Fruit fly (Drosophila melanogaster) whole organism, embryonic: Measurements from ENCODE around the gene CG9372.
A peak's percentile ranks its signal among the peaks of the same experiment; 100 is the strongest.

Experiments used
- Abd-B ChIP-seq: fragments of 200-800 bp; sonication (Bioruptor generic); optimal IDR thresholded peaks from 2 replicates; lab custom pipeline; 2018; ENCODE audit warnings: missing biosample characterization, mild to moderate bottlenecking, missing genetic modification characterization, moderate library complexity
- Atf3 ChIP-seq: fragments of 200-800 bp; sonication (Bioruptor generic); optimal IDR thresholded peaks from 3 replicates; lab custom pipeline; 2016; ENCODE audit warnings: missing biosample characterization, missing genetic modification characterization
- BEAF-32 ChIP-seq: fragments of 200-800 bp; sonication (Bioruptor generic); optimal IDR thresholded peaks from 3 replicates; lab custom pipeline; 2017; ENCODE audit warnings: missing biosample characterization, missing genetic modification characterization, mild to moderate bottlenecking, moderate library complexity, missing genetic modification reagents
- CG10267 ChIP-seq: fragments of 200-800 bp; sonication (Bioruptor generic); optimal IDR thresholded peaks from 2 replicates; lab custom pipeline; 2018; ENCODE audit warnings: missing biosample characterization, mild to moderate bottlenecking, missing genetic modification characterization, moderate library complexity
- CG11504 ChIP-seq: fragments of 200-800 bp; sonication (Bioruptor generic); optimal IDR thresholded peaks from 3 replicates; lab custom pipeline; 2019; ENCODE audit warnings: missing biosample characterization, mild to moderate bottlenecking, missing genetic modification characterization, moderate library complexity
- CG11695 ChIP-seq: fragments of 200-800 bp; sonication (Bioruptor generic); IDR thresholded peaks from 3 replicates; pipeline ENCODE4 v1.3.6; 2022; ENCODE audit warnings: missing biosample characterization, missing genetic modification characterization
- CG11723 ChIP-seq: fragments of 200-800 bp; sonication (Bioruptor generic); optimal IDR thresholded peaks from 2 replicates; lab custom pipeline; 2017; ENCODE audit warnings: missing biosample characterization, mild to moderate bottlenecking, missing genetic modification characterization
- CG12391 ChIP-seq: fragments of 200-800 bp; sonication (Bioruptor generic); optimal IDR thresholded peaks from 3 replicates; lab custom pipeline; 2018; ENCODE audit warnings: missing biosample characterization, mild to moderate bottlenecking, missing genetic modification characterization, moderate library complexity
- CG13123 ChIP-seq: fragments of 200-800 bp; sonication (Bioruptor generic); optimal IDR thresholded peaks from 2 replicates; lab custom pipeline; 2016; ENCODE audit warnings: missing biosample characterization, missing genetic modification characterization
- CG15479 ChIP-seq: fragments of 200-800 bp; sonication (Bioruptor generic); optimal IDR thresholded peaks from 3 replicates; lab custom pipeline; 2019; ENCODE audit warnings: missing biosample characterization, mild to moderate bottlenecking, missing genetic modification characterization, moderate library complexity
- CG15601 ChIP-seq: fragments of 200-800 bp; sonication (Bioruptor generic); optimal IDR thresholded peaks from 3 replicates; lab custom pipeline; 2019; ENCODE audit warnings: missing biosample characterization, mild to moderate bottlenecking, missing genetic modification characterization, moderate library complexity
- CG30403 ChIP-seq: fragments of 200-800 bp; sonication (Bioruptor generic); optimal IDR thresholded peaks from 3 replicates; lab custom pipeline; 2016; ENCODE audit warnings: missing biosample characterization, missing genetic modification characterization
- CG31388 ChIP-seq: fragments of 200-800 bp; sonication (Bioruptor generic); optimal IDR thresholded peaks from 2 replicates; lab custom pipeline; 2016; ENCODE audit warnings: missing biosample characterization, missing genetic modification characterization
- CG33557 ChIP-seq: fragments of 200-800 bp; sonication (Bioruptor generic); optimal IDR thresholded peaks from 2 replicates; lab custom pipeline; 2019; ENCODE audit warnings: missing biosample characterization, mild to moderate bottlenecking, missing genetic modification characterization, moderate library complexity
- CG34422 ChIP-seq: fragments of 200-800 bp; sonication (Bioruptor generic); IDR thresholded peaks from 3 replicates; pipeline ENCODE4 v1.3.6; 2022; ENCODE audit warnings: missing biosample characterization, missing genetic modification characterization
- CG6791 ChIP-seq: fragments of 200-800 bp; sonication (Bioruptor generic); IDR thresholded peaks from 3 replicates; pipeline ENCODE4 v1.3.6; 2022; ENCODE audit warnings: missing biosample characterization, missing genetic modification characterization; ENCODE audit not compliant: partially characterized antibody
- CG7963 ChIP-seq: fragments of 200-800 bp; sonication (Bioruptor generic); IDR thresholded peaks from 3 replicates; pipeline ENCODE4 v1.3.6; 2022; ENCODE audit warnings: missing biosample characterization, missing genetic modification characterization; ENCODE audit not compliant: partially characterized antibody
- CG8359 ChIP-seq: fragments of 200-800 bp; sonication (Bioruptor generic); optimal IDR thresholded peaks from 2 replicates; lab custom pipeline; 2017; ENCODE audit warnings: missing biosample characterization, mild to moderate bottlenecking, missing genetic modification characterization, borderline replicate concordance
- CG9727 ChIP-seq: fragments of 200-800 bp; sonication (Bioruptor generic); optimal IDR thresholded peaks from 3 replicates; lab custom pipeline; 2017; ENCODE audit warnings: missing biosample characterization, mild to moderate bottlenecking, missing genetic modification characterization
- CoRest ChIP-seq: fragments of 200-800 bp; sonication (Bioruptor generic); optimal IDR thresholded peaks from 3 replicates; lab custom pipeline; 2018; ENCODE audit warnings: missing biosample characterization, mild to moderate bottlenecking, missing genetic modification characterization, moderate library complexity
- Dll ChIP-seq: fragments of 200-800 bp; sonication (Bioruptor generic); IDR thresholded peaks from 4 replicates; pipeline ENCODE4 v1.3.6; 2022; ENCODE audit warnings: missing biosample characterization, missing genetic modification characterization; ENCODE audit not compliant: partially characterized antibody
- Dref ChIP-seq: fragments of 200-800 bp; sonication (Bioruptor generic); IDR thresholded peaks from 2 replicates; pipeline ENCODE4 v1.3.6; 2022; ENCODE audit warnings: missing biosample characterization, missing genetic modification characterization
- Elba2 ChIP-seq: fragments of 200-800 bp; sonication (Bioruptor generic); optimal IDR thresholded peaks from 3 replicates; lab custom pipeline; 2016; ENCODE audit warnings: missing biosample characterization, missing genetic modification characterization
- HLH4C ChIP-seq: fragments of 200-800 bp; sonication (Bioruptor generic); IDR thresholded peaks from 3 replicates; pipeline ENCODE4 v1.3.6; 2022; ENCODE audit warnings: missing biosample characterization, missing genetic modification characterization; ENCODE audit not compliant: partially characterized antibody
- Hand ChIP-seq: fragments of 200-800 bp; sonication (Bioruptor generic); optimal IDR thresholded peaks from 2 replicates; lab custom pipeline; 2017; ENCODE audit warnings: mild to moderate bottlenecking, missing biosample characterization, missing genetic modification reagents, missing genetic modification characterization
- Lhr ChIP-seq: fragments of 200-800 bp; sonication (Bioruptor generic); optimal IDR thresholded peaks from 3 replicates; lab custom pipeline; 2017; ENCODE audit warnings: mild to moderate bottlenecking, missing biosample characterization, missing genetic modification reagents, missing genetic modification characterization
- MESR4 ChIP-seq: fragments of 200-800 bp; sonication (Bioruptor generic); optimal IDR thresholded peaks from 2 replicates; lab custom pipeline; 2018; ENCODE audit warnings: missing biosample characterization, mild to moderate bottlenecking, missing genetic modification characterization, moderate library complexity
- Max ChIP-seq: fragments of 200-800 bp; sonication (Bioruptor generic); optimal IDR thresholded peaks from 2 replicates; lab custom pipeline; 2016; ENCODE audit warnings: missing biosample characterization, mild to moderate bottlenecking, missing genetic modification characterization
- Neu2 ChIP-seq: fragments of 200-800 bp; sonication (Bioruptor generic); optimal IDR thresholded peaks from 3 replicates; lab custom pipeline; 2016; ENCODE audit warnings: missing biosample characterization, missing genetic modification characterization, borderline replicate concordance
- Pdp1 ChIP-seq, 2 experiments: fragments of 200-800 bp; sonication (Bioruptor generic); optimal IDR thresholded peaks; 3 replicates each; lab custom pipeline; 2016; ENCODE audit warnings: missing biosample characterization in 2 of 2, missing genetic modification characterization in 2 of 2, mild to moderate bottlenecking in 1 of 2, moderate library complexity in 1 of 2
- Rfx ChIP-seq: fragments of 200-800 bp; sonication (Bioruptor generic); IDR thresholded peaks from 2 replicates; pipeline ENCODE4 v1.3.6; 2022; ENCODE audit warnings: missing biosample characterization, missing genetic modification characterization
- Scr ChIP-seq: fragments of 200-800 bp; sonication (Bioruptor generic); IDR thresholded peaks from 2 replicates; pipeline ENCODE4 v1.3.6; 2022; ENCODE audit warnings: missing biosample characterization, missing genetic modification characterization; ENCODE audit not compliant: partially characterized antibody
- Sry-β ChIP-seq: fragments of 200-800 bp; sonication (Bioruptor generic); optimal IDR thresholded peaks from 2 replicates; lab custom pipeline; 2018; ENCODE audit warnings: missing biosample characterization, mild to moderate bottlenecking, missing genetic modification characterization, moderate library complexity
- bbx ChIP-seq: fragments of 200-800 bp; sonication (Bioruptor generic); IDR thresholded peaks from 2 replicates; pipeline ENCODE4 v1.3.6; 2022; ENCODE audit warnings: missing biosample characterization, missing genetic modification characterization; ENCODE audit not compliant: partially characterized antibody
- bowl ChIP-seq: fragments of 200-800 bp; sonication (Bioruptor generic); IDR thresholded peaks from 2 replicates; pipeline ENCODE4 v1.3.6; 2022; ENCODE audit warnings: missing biosample characterization, missing genetic modification characterization
- chinmo ChIP-seq: fragments of 200-800 bp; sonication (Bioruptor generic); IDR thresholded peaks from 4 replicates; pipeline ENCODE4 v1.3.6; 2022; ENCODE audit warnings: missing biosample characterization, missing genetic modification characterization; ENCODE audit not compliant: partially characterized antibody
- crc ChIP-seq: fragments of 200-800 bp; sonication (Bioruptor generic); optimal IDR thresholded peaks from 2 replicates; lab custom pipeline; 2016; ENCODE audit warnings: missing biosample characterization, missing genetic modification characterization
- dmrt11E ChIP-seq: fragments of 200-800 bp; sonication (Bioruptor generic); optimal IDR thresholded peaks from 3 replicates; lab custom pipeline; 2018; ENCODE audit warnings: missing biosample characterization, mild to moderate bottlenecking, missing genetic modification characterization, moderate library complexity
- fu2 ChIP-seq: fragments of 200-800 bp; sonication (Bioruptor generic); optimal IDR thresholded peaks from 2 replicates; lab custom pipeline; 2016; ENCODE audit warnings: missing biosample characterization, missing genetic modification characterization
- hb ChIP-seq: fragments of 200-800 bp; sonication (Bioruptor generic); IDR thresholded peaks from 3 replicates; pipeline ENCODE4 v1.3.6; 2022; ENCODE audit warnings: missing biosample characterization, missing genetic modification characterization; ENCODE audit not compliant: partially characterized antibody
- hkb ChIP-seq, 2 experiments: fragments of 200-800 bp in 1 of 2; fragments of >200 bp in 1 of 2; sonication (Bioruptor generic) in 1 of 2; IDR thresholded peaks in 1 of 2; optimal IDR thresholded peaks in 1 of 2; 2 replicates each; pipeline versions ENCODE4 v1.3.6 to Lab custom; 2017 to 2022; ENCODE audit warnings: missing biosample characterization in 1 of 2, missing genetic modification characterization in 1 of 2
- lola ChIP-seq, 3 experiments: fragments of >200 bp in 2 of 3; fragments of 200-800 bp in 1 of 3; sonication (Bioruptor generic) in 1 of 3; optimal IDR thresholded peaks; 2 replicates each; lab custom pipeline; 2017 to 2019; ENCODE audit warnings: missing biosample characterization in 3 of 3, missing genetic modification characterization in 3 of 3, mild to moderate bottlenecking in 1 of 3, moderate library complexity in 1 of 3
- pita ChIP-seq: fragments of 200-800 bp; sonication (Bioruptor generic); optimal IDR thresholded peaks from 2 replicates; lab custom pipeline; 2017; ENCODE audit warnings: missing biosample characterization, mild to moderate bottlenecking, missing genetic modification characterization
- pzg ChIP-seq: fragments of 200-800 bp; sonication (Bioruptor generic); optimal IDR thresholded peaks from 3 replicates; lab custom pipeline; 2018; ENCODE audit warnings: missing biosample characterization, mild to moderate bottlenecking, missing genetic modification characterization, moderate library complexity
- zen ChIP-seq: fragments of 200-800 bp; sonication (Bioruptor generic); optimal IDR thresholded peaks from 3 replicates; lab custom pipeline; 2018; ENCODE audit warnings: missing biosample characterization, mild to moderate bottlenecking, missing genetic modification characterization, moderate library complexity

CG9372 gene

dm6 chr3L:19598369-19599148, 7.4 kb upstream of the CG9372 start, which contains the start of the genes ash1 and Taf6 (continued):
- TF ChIP-seq HLH4C (GFP tag; lab: Robert Waterston, UW) (peak; percentile 56), CoRest (tag; lab: Kevin White, UChicago) (peak; percentile 48), Dref (GFP tag; lab: Robert Waterston, UW) (peak; percentile 30; the same call in 1 of the 2 replicates), dmrt11E (tag; lab: Kevin White, UChicago) (peak; percentile 11), chinmo (0 out of 4 replicates have a peak, but pooled peaks have one; percentile 11), Max (GFP tag; lab: Kevin White, UChicago) (peak; percentile 2), hb (peak; percentile 72), Hand (GFP tag; lab: Kevin White, UChicago) (no peak), Rfx (GFP tag; lab: Robert Waterston, UW) (peak; percentile 35; the same call in 1 of the 2 replicates), MESR4 (GFP tag; lab: Kevin White, UChicago) (peak; percentile 69), Sry-β (GFP tag; lab: Kevin White, UChicago) (peak; percentile 86), lola (GFP tag; optimal IDR thresholded peaks at IDR 0.05; lab: Kevin White, UChicago) (peak in 1 of 3 experiments; percentile 38), CG30403 (GFP tag; lab: Kevin White, UChicago) (peak; percentile 30), CG12391 (tag; lab: Kevin White, UChicago) (peak; percentile 56), Abd-B (GFP tag; lab: Kevin White, UChicago) (peak; percentile 84), CG7963 (peak; percentile 49; the same call in 1 of the 3 replicates), CG11723 (no peak), Atf3 (no peak), CG11695 (GFP tag; lab: Robert Waterston, UW) (no peak), Neu2 (GFP tag; lab: Kevin White, UChicago) (no peak), CG31388 (GFP tag; lab: Kevin White, UChicago) (no peak), CG34422 (0 out of 3 replicates have a peak, but pooled peaks have one; percentile 11), CG11504 (tag; lab: Kevin White, UChicago) (peak; percentile 72), CG6791 (peak; percentile 67), bowl (GFP tag; lab: Robert Waterston, UW) (no peak), Lhr (GFP tag; lab: Kevin White, UChicago) (peak; percentile 33), Dll (GFP tag; lab: Robert Waterston, UW) (peak; percentile 76), CG9727 (GFP tag; lab: Kevin White, UChicago) (peak; percentile 5), pzg (GFP tag; lab: Kevin White, UChicago) (peak; percentile 64), CG33557 (no peak), Elba2 (GFP tag; lab: Kevin White, UChicago) (peak; percentile 41), pita (GFP tag; lab: Kevin White, UChicago) (no peak), Pdp1 (GFP tag; optimal IDR thresholded peaks at IDR 0.05; lab: Kevin White, UChicago) (peak in 1 of 2 experiments; percentile 75), CG13123 (GFP tag; lab: Kevin White, UChicago) (no peak), bbx (0 out of 2 replicates have a peak, but pooled peaks have one; percentile 20), hkb (optimal IDR thresholded peaks at IDR 0.05; lab: Kevin White, UChicago) (peak; percentile 13), hkb (GFP tag; IDR thresholded peaks at IDR 0.05; lab: Robert Waterston, UW) (no peak), CG15479 (GFP tag; lab: Kevin White, UChicago) (peak; percentile 37), CG10267 (tag; lab: Kevin White, UChicago) (peak; percentile 57), zen (tag; lab: Kevin White, UChicago) (peak; percentile 12), fu2 (GFP tag; lab: Kevin White, UChicago) (no peak), crc (GFP tag; lab: Kevin White, UChicago) (no peak), BEAF-32 (GFP tag; lab: Kevin White, UChicago) (peak; percentile 89), Scr (GFP tag; lab: Robert Waterston, UW) (peak; percentile 73), CG8359 (no peak), CG15601 (tag; lab: Kevin White, UChicago) (peak; percentile 59)
